Worm (Caenorhabditis elegans): ENCODE measurements around the gene swsn-3.

DNA sequence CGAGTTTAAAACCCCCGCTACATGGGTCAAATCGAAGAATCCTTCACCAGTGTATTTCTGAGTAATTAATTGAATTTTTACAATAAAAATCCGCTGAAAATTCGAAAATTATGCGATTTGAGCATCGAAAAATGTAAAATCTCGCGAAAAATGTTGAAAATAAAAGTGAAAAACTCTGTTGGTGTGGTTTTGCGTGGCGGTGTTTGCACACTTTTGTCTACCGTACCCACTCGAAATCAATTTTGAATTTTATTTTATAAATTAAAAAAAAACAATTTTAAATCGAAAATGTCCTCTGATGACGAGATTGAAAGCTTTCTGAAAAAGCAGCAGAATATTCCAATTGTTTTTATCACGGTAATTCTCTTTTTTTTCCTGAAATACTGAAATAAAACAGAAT, 12.3 kb upstream of the swsn-3 start, which contains the start of gene Y71H2AM.6:
- TF ChIP-seq klf-2 (GFP tag; conservative IDR thresholded peaks at IDR 0.05) (no peak), flt-1 (GFP tag; IDR thresholded peaks at IDR 0.05) (no peak), cog-1 (tag; optimal IDR thresholded peaks at IDR 0.05) (no peak), ref-1 (GFP tag; conservative IDR thresholded peaks at IDR 0.05) (no peak)

Data from whole organism, midembryonic.